Fruit fly (Drosophila melanogaster) whole organism, pupa: ENCODE measurements around the gene Nca.

ENCODE experiments used
- CG10348 ChIP-seq: fragments of 200-800 bp; sonication (Bioruptor generic); IDR thresholded peaks from 2 replicates; pipeline ENCODE4 v1.3.6; 2022; ENCODE audit warnings: missing biosample characterization, missing genetic modification characterization
- CG12605 ChIP-seq: fragments of 200-800 bp; sonication (Bioruptor generic); IDR thresholded peaks from 2 replicates; pipeline ENCODE4 v1.3.6; 2022; ENCODE audit warnings: missing biosample characterization, missing genetic modification characterization
- CG13204 ChIP-seq: fragments of 200-800 bp; sonication (Bioruptor generic); optimal IDR thresholded peaks from 2 replicates; lab custom pipeline; 2018; ENCODE audit warnings: missing biosample characterization, mild to moderate bottlenecking, missing genetic modification characterization, moderate library complexity
- CG14655 ChIP-seq: fragments of 200-800 bp; sonication (Bioruptor generic); optimal IDR thresholded peaks from 3 replicates; lab custom pipeline; 2017; ENCODE audit warnings: mild to moderate bottlenecking, missing biosample characterization, missing genetic modification reagents, missing genetic modification characterization
- CG15710 ChIP-seq: fragments of 200-800 bp; sonication (Bioruptor generic); optimal IDR thresholded peaks from 2 replicates; lab custom pipeline; 2018; ENCODE audit warnings: missing biosample characterization, mild to moderate bottlenecking, missing genetic modification characterization, moderate library complexity
- CG17806 ChIP-seq: fragments of 200-800 bp; sonication (Bioruptor generic); optimal IDR thresholded peaks from 2 replicates; lab custom pipeline; 2018; ENCODE audit warnings: missing biosample characterization, mild to moderate bottlenecking, missing genetic modification characterization, moderate library complexity
- CG32121 ChIP-seq: fragments of 200-800 bp; sonication (Bioruptor generic); IDR thresholded peaks from 2 replicates; pipeline ENCODE4 v1.3.6; 2022; ENCODE audit warnings: missing biosample characterization, missing genetic modification characterization
- CG34367 ChIP-seq: fragments of 200-800 bp; sonication (Bioruptor generic); optimal IDR thresholded peaks from 2 replicates; lab custom pipeline; 2018; ENCODE audit warnings: missing biosample characterization, mild to moderate bottlenecking, missing genetic modification characterization
- CG4496 ChIP-seq: fragments of 200-800 bp; sonication (Bioruptor generic); IDR thresholded peaks from 3 replicates; pipeline ENCODE4 v1.3.6; 2022; ENCODE audit warnings: missing biosample characterization, missing genetic modification characterization
- CG8159 ChIP-seq: fragments of 200-800 bp; sonication (Bioruptor generic); optimal IDR thresholded peaks from 3 replicates; lab custom pipeline; 2018; ENCODE audit warnings: missing biosample characterization, mild to moderate bottlenecking, missing genetic modification characterization, moderate library complexity
- CG8301 ChIP-seq: fragments of 200-800 bp; sonication (Bioruptor generic); optimal IDR thresholded peaks from 2 replicates; lab custom pipeline; 2018; ENCODE audit warnings: missing biosample characterization, mild to moderate bottlenecking, missing genetic modification characterization
- CG9948 ChIP-seq: fragments of 200-800 bp; sonication (Bioruptor generic); optimal IDR thresholded peaks from 2 replicates; lab custom pipeline; 2018; ENCODE audit warnings: missing biosample characterization, mild to moderate bottlenecking, missing genetic modification characterization, moderate library complexity
- D1 ChIP-seq: fragments of 200-800 bp; sonication (Bioruptor generic); optimal IDR thresholded peaks from 2 replicates; lab custom pipeline; 2018; ENCODE audit warnings: missing biosample characterization, mild to moderate bottlenecking, missing genetic modification characterization, moderate library complexity
- EcR ChIP-seq: fragments of 200-800 bp; sonication (Bioruptor generic); optimal IDR thresholded peaks from 3 replicates; lab custom pipeline; 2019; ENCODE audit warnings: missing biosample characterization, missing genetic modification characterization, mild to moderate bottlenecking, moderate library complexity, missing genetic modification reagents
- Ets98B ChIP-seq: fragments of 200-800 bp; sonication (Bioruptor generic); IDR thresholded peaks from 2 replicates; pipeline ENCODE4 v1.3.6; 2022; ENCODE audit warnings: missing biosample characterization, missing genetic modification characterization
- Pif1A ChIP-seq: fragments of 200-800 bp; sonication (Bioruptor generic); optimal IDR thresholded peaks from 3 replicates; lab custom pipeline; 2016; ENCODE audit warnings: missing biosample characterization, missing genetic modification characterization
- Pif1B ChIP-seq: fragments of 200-800 bp; sonication (Bioruptor generic); optimal IDR thresholded peaks from 3 replicates; lab custom pipeline; 2016; ENCODE audit warnings: missing biosample characterization, missing genetic modification characterization
- Snoo ChIP-seq: fragments of 200-800 bp; sonication (Bioruptor generic); optimal IDR thresholded peaks from 3 replicates; lab custom pipeline; 2017; ENCODE audit warnings: missing biosample characterization, mild to moderate bottlenecking, missing genetic modification characterization, inconsistent platforms
- fd96Ca ChIP-seq: fragments of 200-800 bp; sonication (Bioruptor generic); IDR thresholded peaks from 3 replicates; pipeline ENCODE4 v1.3.6; 2022; ENCODE audit warnings: missing biosample characterization, missing genetic modification characterization
- gl ChIP-seq: fragments of 200-800 bp; sonication (Bioruptor generic); optimal IDR thresholded peaks from 2 replicates; lab custom pipeline; 2018; ENCODE audit warnings: missing biosample characterization, mild to moderate bottlenecking, missing genetic modification characterization
- rn ChIP-seq: fragments of 200-800 bp; sonication (Bioruptor generic); IDR thresholded peaks from 2 replicates; pipeline ENCODE4 v1.3.6; 2022; ENCODE audit warnings: missing biosample characterization, missing genetic modification characterization

Gene Nca

DNA sequence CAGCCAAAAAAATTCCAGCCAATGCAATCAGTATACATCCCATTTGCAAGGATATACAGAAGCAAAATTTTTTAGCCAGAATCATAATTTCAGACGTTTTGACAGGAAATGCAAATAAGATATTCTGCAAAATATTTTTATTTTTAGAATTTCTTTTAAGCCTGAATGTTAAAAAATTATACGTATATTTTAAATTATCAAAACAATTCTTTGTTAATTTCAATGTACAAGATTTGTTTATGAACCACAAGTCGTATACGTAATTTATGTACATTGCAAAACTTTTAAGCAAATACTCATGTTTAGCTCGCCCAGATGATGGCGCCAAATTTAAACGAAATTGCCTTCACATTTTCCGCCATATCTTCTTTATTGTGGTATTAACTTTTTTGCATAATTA, 37.3 kb upstream of the Nca start, which contains the start of gene CG42654:
TSS of gene CG42654 (minus strand) at position 101 of the 400 bp plus-strand sequence.
- TF ChIP-seq CG14655 (GFP tag; lab: Kevin White, UChicago) (no peak), gl (tag; lab: Kevin White, UChicago) (no peak), fd96Ca (no peak), CG8301 (tag; lab: Kevin White, UChicago) (no peak)

dm6 chr3L:19955699-19956098, 36.0 kb upstream of the Nca start, which contains the start of gene CG42263:
Gene CG42263 (minus strand): TSS chr3L:19955799.
- no peak for TF ChIP-seq CG34367 (tag; lab: Kevin White, UChicago)
- TF ChIP-seq CG13204: no peak
- no peak for TF ChIP-seq CG14655 (GFP tag; lab: Kevin White, UChicago)
- TF ChIP-seq CG15710 (tag; lab: Kevin White, UChicago): no peak
- TF ChIP-seq CG12605 (GFP tag; lab: Robert Waterston, UW): no peak
- no peak for TF ChIP-seq fd96Ca
- no peak for TF ChIP-seq EcR (GFP tag; lab: Kevin White, UChicago)
- no peak for TF ChIP-seq CG32121 (GFP tag; lab: Robert Waterston, UW)
- TF ChIP-seq CG10348 (GFP tag; lab: Robert Waterston, UW): no peak
- TF ChIP-seq Pif1B (GFP tag; lab: Kevin White, UChicago): no peak
- TF ChIP-seq Pif1A (GFP tag; lab: Kevin White, UChicago): no peak

DNA sequence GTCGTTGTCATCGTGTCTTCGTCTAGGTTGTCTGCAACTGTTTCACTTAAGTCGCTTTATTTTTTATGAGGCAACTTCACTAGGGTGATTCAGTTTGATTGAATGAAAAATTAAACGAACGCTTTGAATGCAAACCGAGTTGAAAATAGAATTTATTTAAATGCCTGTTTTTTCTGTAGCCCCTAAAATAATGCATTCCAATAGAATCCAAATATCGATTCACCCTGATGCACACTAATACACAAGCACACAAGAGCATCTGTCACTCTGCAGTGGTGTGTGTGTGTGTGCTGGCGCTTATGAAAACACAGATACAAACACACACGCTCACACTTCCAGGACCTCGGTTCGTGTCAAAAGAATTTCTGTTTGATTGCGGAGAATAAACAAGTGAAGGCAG, 29.9 kb upstream of the Nca start:
- peak; percentile 38; the same call in 1 of the 2 replicates for TF ChIP-seq CG12605 (GFP tag; lab: Robert Waterston, UW)
- TF ChIP-seq rn (GFP tag; lab: Robert Waterston, UW): no peak
- TF ChIP-seq CG32121 (GFP tag; lab: Robert Waterston, UW): no peak
- TF ChIP-seq EcR (GFP tag; lab: Kevin White, UChicago): no peak
- TF ChIP-seq Pif1A (GFP tag; lab: Kevin White, UChicago): no peak
- no peak for TF ChIP-seq fd96Ca
- peak; percentile 41 for TF ChIP-seq CG34367 (tag; lab: Kevin White, UChicago)
- no peak for TF ChIP-seq Snoo (tag; lab: Kevin White, UChicago)
- peak; percentile 51 for TF ChIP-seq CG8159
- no peak for TF ChIP-seq gl (tag; lab: Kevin White, UChicago)
- TF ChIP-seq CG14655 (GFP tag; lab: Kevin White, UChicago): peak; percentile 40
- no peak for TF ChIP-seq CG10348 (GFP tag; lab: Robert Waterston, UW)
- peak; percentile 39 for TF ChIP-seq CG8301 (tag; lab: Kevin White, UChicago)
- no peak for TF ChIP-seq CG17806 (tag; lab: Kevin White, UChicago)
- peak; percentile 56 for TF ChIP-seq CG15710 (tag; lab: Kevin White, UChicago)
- 0 out of 3 replicates have a peak, but pooled peaks have one; percentile 20 for TF ChIP-seq CG4496 (GFP tag; lab: Robert Waterston, UW)
- TF ChIP-seq CG9948 (tag; lab: Kevin White, UChicago): no peak
- TF ChIP-seq Pif1B (GFP tag; lab: Kevin White, UChicago): peak; percentile 26
- no peak for TF ChIP-seq D1 (tag; lab: Kevin White, UChicago)
- no peak for TF ChIP-seq CG13204
- TF ChIP-seq Ets98B: no peak

dm6 chr3L:19968725-19969598, 22.7 kb upstream of the Nca start:
- TF ChIP-seq CG15710 (tag; lab: Kevin White, UChicago) (no peak), CG14655 (GFP tag; lab: Kevin White, UChicago) (peak; percentile 15), Snoo (tag; lab: Kevin White, UChicago) (no peak), CG12605 (GFP tag; lab: Robert Waterston, UW) (no peak)

DNA sequence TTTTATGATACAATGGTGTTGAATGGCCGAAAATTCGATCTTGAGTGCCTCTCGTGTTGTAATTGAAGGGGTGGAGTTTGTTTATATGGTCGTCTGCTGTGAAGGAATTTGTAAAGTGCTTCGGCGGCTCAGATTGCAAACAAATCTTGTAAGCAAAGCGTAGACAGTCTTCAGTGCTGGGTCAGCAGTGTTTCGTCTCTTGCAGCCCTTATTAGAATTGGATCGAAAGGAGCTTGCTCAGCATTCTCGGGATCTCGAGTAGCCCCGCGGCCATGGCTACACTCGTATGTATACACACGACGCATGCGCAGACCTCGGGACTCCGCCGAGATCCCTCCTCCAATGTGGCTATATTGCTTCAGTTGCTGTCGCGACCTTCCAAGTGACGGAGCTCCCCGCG, 13.6 kb upstream of the Nca start:
- TF ChIP-seq Snoo (tag; lab: Kevin White, UChicago) (no peak), rn (GFP tag; lab: Robert Waterston, UW) (no peak), CG34367 (tag; lab: Kevin White, UChicago) (no peak), CG15710 (tag; lab: Kevin White, UChicago) (no peak)

dm6 chr3L:19979592-19979991, 12.1 kb upstream of the Nca start, which contains the start of gene CG14182:
Gene CG14182 (minus strand): TSS chr3L:19979812.
- TF ChIP-seq CG9948 (tag; lab: Kevin White, UChicago): no peak
- no peak for TF ChIP-seq CG17806 (tag; lab: Kevin White, UChicago)
- no peak for TF ChIP-seq gl (tag; lab: Kevin White, UChicago)

- TF ChIP-seq Pif1A (GFP tag; lab: Kevin White, UChicago): no peak
- no peak for TF ChIP-seq Ets98B
- no peak for TF ChIP-seq CG9948 (tag; lab: Kevin White, UChicago)
- no peak for TF ChIP-seq rn (GFP tag; lab: Robert Waterston, UW)
- no peak for TF ChIP-seq CG12605 (GFP tag; lab: Robert Waterston, UW)
- TF ChIP-seq fd96Ca: no peak
- TF ChIP-seq CG4496 (GFP tag; lab: Robert Waterston, UW): no peak
- no peak for TF ChIP-seq CG8301 (tag; lab: Kevin White, UChicago)
- TF ChIP-seq CG10348 (GFP tag; lab: Robert Waterston, UW): no peak
These were observed 10.3 kb upstream of the Nca start, which contains the start of gene CG17732 for dm6 chr3L:19981385-19981784. Gene CG17732 (plus strand): TSS chr3L:19981685.
